Fruit fly (Drosophila melanogaster): ENCODE measurements around the gene Desat1.

dm6 chr3R:12448344-12448743, 8.9 kb downstream of the Desat1 start:
- TF ChIP-seq Hr96 (GFP tag; optimal IDR thresholded peaks at IDR 0.05) = no peak
- TF ChIP-seq CG5204 (GFP tag; optimal IDR thresholded peaks at IDR 0.05) = no peak
- TF ChIP-seq cnc (optimal IDR thresholded peaks at IDR 0.05) = no peak
- no peak for TF ChIP-seq kay (GFP tag; ENCODE audit: borderline replicate concordance)
- TF ChIP-seq Crg-1 (GFP tag; optimal IDR thresholded peaks at IDR 0.05) = no peak
- TF ChIP-seq toe (GFP tag; optimal IDR thresholded peaks at IDR 0.05) = no peak
- TF ChIP-seq CG11617 (GFP tag; optimal IDR thresholded peaks at IDR 0.05) = no peak
- TF ChIP-seq cic (GFP tag; optimal IDR thresholded peaks at IDR 0.05) = no peak

Data from whole organism, adult.